Fruit fly (Drosophila melanogaster) Kc167 (cell line): ENCODE results near the gene CG31793.

ENCODE experiments used
- Myc ChIP-seq: fragments of >200 bp; optimal IDR thresholded peaks from 2 replicates; lab custom pipeline; 2017; ENCODE audit warnings: missing external identifiers
- psq ChIP-seq: fragments of >200 bp; optimal IDR thresholded peaks from 2 replicates; lab custom pipeline; 2017; ENCODE audit warnings: missing external identifiers
- ttk ChIP-seq: sonication (Bioruptor generic); optimal IDR thresholded peaks from 2 replicates; lab custom pipeline; 2017; ENCODE audit warnings: missing external identifiers

dm6 chr2L:18954255-18954715 is 48.9 kb upstream of the CG31793 start, which contains the start of gene CG10621:
- TF ChIP-seq psq (lab: Kevin White, UChicago) (no peak), ttk (lab: Kevin White, UChicago) (no peak), Myc (no peak)
